Worm (Caenorhabditis elegans) whole organism, L4 larva: ENCODE measurements around the gene syx-4.

Experiments
- T26A8.4 ChIP-seq: fragments of 200-800 bp; sonication (Bioruptor generic); IDR thresholded peaks from 2 replicates; pipeline ENCODE4 v1.3.6; 2022; ENCODE audit warnings: missing genetic modification characterization, missing compliant biosample characterization
- hif-1 ChIP-seq, 2 experiments: sonication (generic microtip); optimal IDR thresholded peaks; 2 replicates each; lab custom pipeline; 2016 to 2017; ENCODE audit warnings: missing compliant biosample characterization in 2 of 2, missing genetic modification characterization in 2 of 2, missing genetic modification reagents in 2 of 2, missing genotype in 2 of 2, mild to moderate bottlenecking in 1 of 2
- lin-29 ChIP-seq: fragments of 200-800 bp; sonication (Bioruptor generic); IDR thresholded peaks from 2 replicates; pipeline ENCODE4 v1.3.6; 2022; ENCODE audit warnings: missing genetic modification reagents, missing genetic modification characterization, missing compliant biosample characterization
- snpc-4 ChIP-seq: fragments of 150-350 bp; optimal IDR thresholded peaks from 2 replicates; lab custom pipeline; 2014; ENCODE audit warnings: missing biosample characterization, missing genetic modification characterization
- unc-39 ChIP-seq: sonication (generic microtip); optimal IDR thresholded peaks from 2 replicates; lab custom pipeline; 2017; ENCODE audit warnings: missing biosample characterization, missing genetic modification characterization
- unc-62 ChIP-seq, 3 experiments: fragments of 150-350 bp in 1 of 3; sonication (generic microtip); optimal IDR thresholded peaks in 2 of 3; peaks in 1 of 3; 1 replicate in 1 of 3; 2 replicates in 2 of 3; lab custom pipeline; 2014 to 2017; ENCODE audit warnings: missing biosample characterization in 3 of 3, missing genetic modification characterization in 3 of 3, missing genetic modification reagents in 3 of 3, missing genotype in 1 of 3

- TF ChIP-seq hif-1 (tag; optimal IDR thresholded peaks at IDR 0.05; lab: Kevin White, UChicago) (no peak), unc-39 (tag; lab: Kevin White, UChicago) (no peak), lin-29 (GFP tag; lab: Robert Waterston, UW) (no peak), T26A8.4 (GFP tag; lab: Robert Waterston, UW) (no peak), snpc-4 (no peak), unc-62 (GFP tag; optimal IDR thresholded peaks at IDR 0.05 in 1 of 2; lab: Kevin White, UChicago) (no peak), unc-62 (tag; optimal IDR thresholded peaks at IDR 0.05; lab: Kevin White, UChicago) (no peak)
Observed at ce11 chrIV:8464187-8464586, 7.1 kb downstream of the syx-4 start.
